Fruit fly (Drosophila melanogaster): ENCODE data around the gene Tom70.

Gene Tom70

dm6 chr2L:12063035-12063434 lies 24.7 kb upstream of the Tom70 start, which contains the start of gene Rab3-GAP (continued):
- TF ChIP-seq Sox102F (GFP tag; optimal IDR thresholded peaks at IDR 0.05) (no peak), CG32006 (GFP tag; optimal IDR thresholded peaks at IDR 0.05) (no peak), Hr4 (GFP tag; optimal IDR thresholded peaks at IDR 0.05) (no peak), fkh (GFP tag; optimal IDR thresholded peaks at IDR 0.05) (no peak), Eip93F (GFP tag; optimal IDR thresholded peaks at IDR 0.05) (no peak), topi (GFP tag; optimal IDR thresholded peaks at IDR 0.05) (no peak), svp (GFP tag) (no peak), CG6808 (GFP tag; optimal IDR thresholded peaks at IDR 0.05) (no peak), eg (GFP tag; IDR thresholded peaks at IDR 0.05) (peak; percentile 50; the same call in 1 of the 3 replicates)

- TF ChIP-seq Eip78C (GFP tag) (peak; percentile 77), CG10631 (GFP tag; optimal IDR thresholded peaks at IDR 0.05) (no peak), CG1621 (tag; optimal IDR thresholded peaks at IDR 0.05) (no peak), achi (GFP tag; optimal IDR thresholded peaks at IDR 0.05) (peak; percentile 44), Sox102F (GFP tag; optimal IDR thresholded peaks at IDR 0.05) (no peak), CG6808 (GFP tag; optimal IDR thresholded peaks at IDR 0.05) (no peak), OdsH (GFP tag; optimal IDR thresholded peaks at IDR 0.05) (no peak), vri (GFP tag; optimal IDR thresholded peaks at IDR 0.05) (no peak), Sox14 (GFP tag; optimal IDR thresholded peaks at IDR 0.05) (no peak), Gug (GFP tag; IDR thresholded peaks at IDR 0.05) (no peak), CG16779 (tag; optimal IDR thresholded peaks at IDR 0.05) (peak; percentile 61), salr (GFP tag; optimal IDR thresholded peaks at IDR 0.05) (no peak), Hr4 (GFP tag; optimal IDR thresholded peaks at IDR 0.05) (no peak), CG8319 (GFP tag; optimal IDR thresholded peaks at IDR 0.05) (no peak), CG3032 (tag; optimal IDR thresholded peaks at IDR 0.05) (no peak), CG6854 (GFP tag; optimal IDR thresholded peaks at IDR 0.05) (peak; percentile 61), esn (GFP tag; optimal IDR thresholded peaks at IDR 0.05) (peak; percentile 40), spab (GFP tag; optimal IDR thresholded peaks at IDR 0.05) (no peak), Eip93F (GFP tag; optimal IDR thresholded peaks at IDR 0.05) (no peak), CG15336 (GFP tag; IDR thresholded peaks at IDR 0.05) (peak; percentile 50; the same call in 1 of the 2 replicates), CG6792 (GFP tag; optimal IDR thresholded peaks at IDR 0.05) (peak; percentile 1), CG7368 (GFP tag; optimal IDR thresholded peaks at IDR 0.05) (no peak), fkh (GFP tag; optimal IDR thresholded peaks at IDR 0.05) (no peak), ss (GFP tag; optimal IDR thresholded peaks at IDR 0.05) (no peak), Hr38 (GFP tag; optimal IDR thresholded peaks at IDR 0.05) (no peak), CG32006 (GFP tag; optimal IDR thresholded peaks at IDR 0.05) (no peak), CG8119 (GFP tag; IDR thresholded peaks at IDR 0.05) (peak; percentile 49; the same call in 2 of the 3 replicates), Blimp-1 (GFP tag; optimal IDR thresholded peaks at IDR 0.05) (no peak), Hr39 (GFP tag; optimal IDR thresholded peaks at IDR 0.05) (no peak), Lpt (GFP tag; optimal IDR thresholded peaks at IDR 0.05) (no peak)
These were observed 17.6 kb upstream of the Tom70 start, which contains the start of the genes JhI-21, RpL7-like and CG34164 for dm6 chr2L:12055837-12056388. Gene JhI-21, minus strand, starts transcription at chr2L:12056042. Gene RpL7-like, plus strand, starts transcription at chr2L:12056326. Gene CG34164, plus strand, starts transcription at chr2L:12056348.

dm6 chr2L:12053365-12053764 lies 15.1 kb upstream of the Tom70 start:
- TF ChIP-seq CG6276 (GFP tag; optimal IDR thresholded peaks at IDR 0.05) (no peak), CG11902 (GFP tag; optimal IDR thresholded peaks at IDR 0.05) (no peak), Smox (GFP tag; optimal IDR thresholded peaks at IDR 0.05) (no peak), Sox15 (GFP tag; optimal IDR thresholded peaks at IDR 0.05) (no peak), CG1621 (tag; optimal IDR thresholded peaks at IDR 0.05) (no peak), Blimp-1 (GFP tag; optimal IDR thresholded peaks at IDR 0.05) (no peak), CG4318 (GFP tag; optimal IDR thresholded peaks at IDR 0.05) (no peak), CG8632 (GFP tag; optimal IDR thresholded peaks at IDR 0.05) (no peak), CG32006 (GFP tag; optimal IDR thresholded peaks at IDR 0.05) (no peak), pdm3 (GFP tag; optimal IDR thresholded peaks at IDR 0.05) (no peak)

Measured in whole organism, prepupa.